Fruit fly (Drosophila melanogaster) Kc167 (cell line): ENCODE results near the gene CG16903.

Source experiments
- insv ChIP-seq: fragments of >200 bp; optimal IDR thresholded peaks from 3 replicates; lab custom pipeline; 2018; ENCODE audit warnings: missing external identifiers
- psq ChIP-seq: fragments of >200 bp; optimal IDR thresholded peaks from 2 replicates; lab custom pipeline; 2017; ENCODE audit warnings: missing external identifiers

DNA sequence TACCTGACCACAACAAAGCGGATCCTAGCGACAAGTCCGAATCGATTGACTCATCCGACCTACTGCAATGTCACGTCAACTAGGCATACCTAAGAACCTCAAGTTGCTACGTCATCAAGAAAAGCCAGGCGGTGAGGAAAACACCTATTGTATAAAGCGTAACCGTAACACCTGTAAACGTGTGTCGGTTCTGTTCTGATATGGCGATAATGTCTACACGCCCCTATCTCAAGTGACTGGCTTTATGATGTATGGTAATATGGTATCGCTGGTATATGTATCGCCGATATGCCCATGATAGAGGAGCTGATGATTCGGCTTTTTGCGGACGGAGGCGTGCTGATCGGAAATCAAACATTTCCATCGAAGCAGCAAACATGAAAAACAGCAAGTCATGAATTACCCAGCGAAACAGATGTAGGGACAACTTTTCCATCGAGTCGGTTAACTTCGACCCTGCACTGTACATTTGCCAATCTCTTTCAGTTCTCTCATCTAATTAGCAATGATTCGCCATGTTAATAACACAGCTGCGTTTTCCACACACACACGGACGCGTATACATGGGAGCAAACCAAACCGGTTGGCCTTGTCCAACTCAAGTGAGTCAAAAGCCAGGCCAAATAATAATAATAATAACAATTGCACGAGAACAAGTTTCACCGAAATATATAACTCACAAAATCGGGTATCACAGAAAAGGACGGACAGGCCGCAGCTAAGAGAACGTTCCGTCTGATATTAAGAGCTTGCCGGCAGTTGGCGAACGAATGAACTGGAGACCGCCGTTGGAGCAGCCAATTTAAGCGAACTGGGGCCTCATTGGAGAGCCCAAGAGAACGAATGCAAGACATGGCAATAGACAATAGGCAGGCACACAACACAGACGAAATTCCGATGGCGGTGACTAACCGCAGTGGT lies 10.2 kb downstream of the CG16903 start:
- TF ChIP-seq psq (lab: Kevin White, UChicago) = no peak
- TF ChIP-seq insv = no peak
